In the genomic region with DNA sequence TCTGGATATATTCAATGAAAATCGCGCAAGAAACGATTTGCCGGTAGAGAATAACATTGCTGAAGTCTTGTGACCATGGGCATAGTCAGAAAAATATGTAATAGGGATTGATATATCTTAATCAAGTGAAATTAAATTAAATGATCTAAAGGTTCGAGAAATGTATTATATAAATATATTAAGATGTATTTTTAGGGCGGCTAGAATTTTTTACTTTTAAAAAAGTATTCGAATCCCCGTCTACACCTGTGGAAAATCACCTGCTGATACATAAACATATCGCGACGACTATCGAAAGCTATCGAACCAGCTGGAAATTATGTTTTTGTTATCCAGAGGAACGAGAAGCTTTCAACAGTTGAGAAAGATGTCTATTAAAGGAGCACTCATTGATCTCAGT, we compare ENCODE assay signal across 5 fruit fly cellular contexts.
TF ChIP-seq lines count a peak whose summit lies in the region.

CG13390 (minus strand) TSS at position 81 of the 400 bp plus-strand sequence.
CG17294 (plus strand) TSS at position 319 of the 400 bp plus-strand sequence.

TF ChIP-seq in whole organism, adult, 20 proteins besides CTCF, POLR2A, EP300 and RAD21 (continued from another document):
- TF ChIP-seq cic (GFP tag; optimal IDR thresholded peaks at IDR 0.05; lab: Kevin White, UChicago) (peak; percentile 93), CG7045 (GFP tag; optimal IDR thresholded peaks at IDR 0.05; lab: Kevin White, UChicago) (peak; percentile 99), toe (GFP tag; optimal IDR thresholded peaks at IDR 0.05; lab: Kevin White, UChicago) (peak; percentile 98)

TF ChIP-seq in whole organism, embryonic, 481 proteins besides CTCF, POLR2A, EP300 and RAD21 (continued from another document and continues in another):
- TF ChIP-seq Usf (GFP tag; optimal IDR thresholded peaks at IDR 0.05; lab: Kevin White, UChicago) = peak; percentile 98
- peak; percentile 96 for TF ChIP-seq CG4707 (GFP tag; optimal IDR thresholded peaks at IDR 0.05; lab: Kevin White, UChicago)
- peak; percentile 93 for TF ChIP-seq Adf1 (GFP tag; IDR thresholded peaks at IDR 0.05; lab: Robert Waterston, UW)
- TF ChIP-seq Awh (GFP tag; IDR thresholded peaks at IDR 0.05; lab: Robert Waterston, UW) = peak; percentile 100
- TF ChIP-seq CG13775 (GFP tag; optimal IDR thresholded peaks at IDR 0.05; lab: Kevin White, UChicago) = peak; percentile 99
- peak; percentile 99 for TF ChIP-seq dimm (GFP tag; IDR thresholded peaks at IDR 0.05; lab: Robert Waterston, UW)
- peak; percentile 100 for TF ChIP-seq CG17359 (tag; optimal IDR thresholded peaks at IDR 0.05; lab: Kevin White, UChicago)
- peak; percentile 89 for TF ChIP-seq tx (GFP tag; optimal IDR thresholded peaks at IDR 0.05; lab: Kevin White, UChicago)
- TF ChIP-seq Camta (GFP tag; optimal IDR thresholded peaks at IDR 0.05; lab: Kevin White, UChicago) = peak; percentile 96
- peak; percentile 100 for TF ChIP-seq dmrt99B (tag; optimal IDR thresholded peaks at IDR 0.05; lab: Kevin White, UChicago)
- peak; percentile 99 for TF ChIP-seq CG4404 (GFP tag; IDR thresholded peaks at IDR 0.05; lab: Robert Waterston, UW)
- TF ChIP-seq NFAT (GFP tag; IDR thresholded peaks at IDR 0.05; lab: Robert Waterston, UW) = peak; percentile 100
- peak; percentile 99 for TF ChIP-seq CG16815 (GFP tag; optimal IDR thresholded peaks at IDR 0.05; lab: Kevin White, UChicago)
- TF ChIP-seq Atf-2 (GFP tag; optimal IDR thresholded peaks at IDR 0.05; lab: Kevin White, UChicago) = peak; percentile 91
- TF ChIP-seq HLH4C (GFP tag; IDR thresholded peaks at IDR 0.05; lab: Robert Waterston, UW; ENCODE audit: partially characterized antibody) = peak; percentile 76
- TF ChIP-seq CG2712 (tag; optimal IDR thresholded peaks at IDR 0.05; lab: Kevin White, UChicago) = peak; percentile 100
- peak; percentile 100 for TF ChIP-seq CG32532 (GFP tag; IDR thresholded peaks at IDR 0.05; lab: Robert Waterston, UW)
- peak; percentile 99 for TF ChIP-seq kah (GFP tag; optimal IDR thresholded peaks at IDR 0.05; lab: Kevin White, UChicago)
- peak; percentile 98 for TF ChIP-seq CG5245 (GFP tag; optimal IDR thresholded peaks at IDR 0.05; lab: Kevin White, UChicago)
- TF ChIP-seq schlank (tag; optimal IDR thresholded peaks at IDR 0.05; lab: Kevin White, UChicago) = peak; percentile 98
- peak; percentile 89 for TF ChIP-seq sima (GFP tag; optimal IDR thresholded peaks at IDR 0.05; lab: Kevin White, UChicago)
- TF ChIP-seq CG2120 (GFP tag; optimal IDR thresholded peaks at IDR 0.05; lab: Kevin White, UChicago) = peak; percentile 99
- peak; percentile 100 for TF ChIP-seq CG31441 (GFP tag; IDR thresholded peaks at IDR 0.05; lab: Robert Waterston, UW)
- TF ChIP-seq CG16863 (GFP tag; optimal IDR thresholded peaks at IDR 0.05; lab: Kevin White, UChicago) = peak; percentile 92
- peak; percentile 99 for TF ChIP-seq CG10209 (GFP tag; optimal IDR thresholded peaks at IDR 0.05; lab: Kevin White, UChicago)
- TF ChIP-seq insv (GFP tag; optimal IDR thresholded peaks at IDR 0.05; lab: Kevin White, UChicago) = peak in 1 of 2 experiments; percentile 87
- peak; percentile 98 for TF ChIP-seq CG13123 (GFP tag; optimal IDR thresholded peaks at IDR 0.05; lab: Kevin White, UChicago)
- TF ChIP-seq Doc2 (GFP tag; IDR thresholded peaks at IDR 0.05; lab: Robert Waterston, UW) = peak; percentile 98
- peak; percentile 91 for TF ChIP-seq eyg (GFP tag; optimal IDR thresholded peaks at IDR 0.05; lab: Kevin White, UChicago)
- TF ChIP-seq abd-A (tag; optimal IDR thresholded peaks at IDR 0.05; lab: Kevin White, UChicago) = peak; percentile 98

TF ChIP-seq in whole organism, prepupa, 60 proteins besides CTCF, POLR2A, EP300 and RAD21 (continued from another document and continues in another):
- peak; percentile 100 for TF ChIP-seq CG3032 (tag; optimal IDR thresholded peaks at IDR 0.05; lab: Kevin White, UChicago)
- peak; percentile 97 for TF ChIP-seq fd85E (GFP tag; optimal IDR thresholded peaks at IDR 0.05; lab: Kevin White, UChicago)
- TF ChIP-seq Met (GFP tag; optimal IDR thresholded peaks at IDR 0.05; lab: Kevin White, UChicago) = peak; percentile 99
- TF ChIP-seq Eip93F (GFP tag; optimal IDR thresholded peaks at IDR 0.05; lab: Kevin White, UChicago) = peak; percentile 99
- TF ChIP-seq Eip78C (GFP tag; lab: Kevin White, UChicago) = peak; percentile 100
- TF ChIP-seq CG31627 (GFP tag; optimal IDR thresholded peaks at IDR 0.05; lab: Kevin White, UChicago) = peak; percentile 98
- TF ChIP-seq CG8119 (GFP tag; IDR thresholded peaks at IDR 0.05; lab: Robert Waterston, UW) = peak; percentile 100
- TF ChIP-seq Sox102F (GFP tag; optimal IDR thresholded peaks at IDR 0.05; lab: Kevin White, UChicago) = peak; percentile 99
- peak; percentile 99 for TF ChIP-seq Ets96B (tag; optimal IDR thresholded peaks at IDR 0.05; lab: Kevin White, UChicago)
- peak; percentile 100 for TF ChIP-seq acj6 (GFP tag; optimal IDR thresholded peaks at IDR 0.05; lab: Kevin White, UChicago)
- peak; percentile 99 for TF ChIP-seq topi (GFP tag; optimal IDR thresholded peaks at IDR 0.05; lab: Kevin White, UChicago)
- peak; percentile 99 for TF ChIP-seq CG8319 (GFP tag; optimal IDR thresholded peaks at IDR 0.05; lab: Kevin White, UChicago)
- TF ChIP-seq CG10631 (GFP tag; optimal IDR thresholded peaks at IDR 0.05; lab: Kevin White, UChicago) = peak; percentile 100
- TF ChIP-seq CG32006 (GFP tag; optimal IDR thresholded peaks at IDR 0.05; lab: Kevin White, UChicago) = peak; percentile 99
- TF ChIP-seq CG10669 (GFP tag; optimal IDR thresholded peaks at IDR 0.05; lab: Kevin White, UChicago) = peak; percentile 100
- TF ChIP-seq fd59A (GFP tag; optimal IDR thresholded peaks at IDR 0.05; lab: Kevin White, UChicago) = peak; percentile 98
- peak; percentile 45 for TF ChIP-seq Hr38 (GFP tag; optimal IDR thresholded peaks at IDR 0.05; lab: Kevin White, UChicago)
- peak; percentile 98 for TF ChIP-seq CG1621 (tag; optimal IDR thresholded peaks at IDR 0.05; lab: Kevin White, UChicago)
- TF ChIP-seq Gug (GFP tag; IDR thresholded peaks at IDR 0.05; lab: Robert Waterston, UW) = peak; percentile 99
- peak; percentile 99 to 100 for TF ChIP-seq ss (GFP tag; optimal IDR thresholded peaks at IDR 0.05; lab: Kevin White, UChicago)
- peak; percentile 95 for TF ChIP-seq fkh (GFP tag; optimal IDR thresholded peaks at IDR 0.05; lab: Kevin White, UChicago)
- TF ChIP-seq CG34406 (GFP tag; optimal IDR thresholded peaks at IDR 0.05; lab: Kevin White, UChicago) = peak; percentile 99
- peak; percentile 99 for TF ChIP-seq net (GFP tag; optimal IDR thresholded peaks at IDR 0.05; lab: Kevin White, UChicago)
- TF ChIP-seq CG8632 (GFP tag; optimal IDR thresholded peaks at IDR 0.05; lab: Kevin White, UChicago) = peak; percentile 100
- peak; percentile 100 for TF ChIP-seq CG15336 (GFP tag; IDR thresholded peaks at IDR 0.05; lab: Robert Waterston, UW)
- peak; percentile 99 for TF ChIP-seq pdm3 (GFP tag; optimal IDR thresholded peaks at IDR 0.05; lab: Kevin White, UChicago)
- peak; percentile 99 for TF ChIP-seq OdsH (GFP tag; optimal IDR thresholded peaks at IDR 0.05; lab: Kevin White, UChicago)
- peak; percentile 99 for TF ChIP-seq CG11294 (GFP tag; IDR thresholded peaks at IDR 0.05; lab: Robert Waterston, UW)
- peak; percentile 99 for TF ChIP-seq spab (GFP tag; optimal IDR thresholded peaks at IDR 0.05; lab: Kevin White, UChicago)
- TF ChIP-seq eg (GFP tag; IDR thresholded peaks at IDR 0.05; lab: Robert Waterston, UW) = peak; percentile 100
- peak; percentile 98 for TF ChIP-seq Sox15 (GFP tag; optimal IDR thresholded peaks at IDR 0.05; lab: Kevin White, UChicago)
- TF ChIP-seq esn (GFP tag; optimal IDR thresholded peaks at IDR 0.05; lab: Kevin White, UChicago) = peak; percentile 99

TF ChIP-seq in whole organism, pupa, 21 proteins besides CTCF, POLR2A, EP300 and RAD21 (continued from another document):
- TF ChIP-seq Pif1B (GFP tag; optimal IDR thresholded peaks at IDR 0.05; lab: Kevin White, UChicago) (peak; percentile 99), CG9948 (tag; optimal IDR thresholded peaks at IDR 0.05; lab: Kevin White, UChicago) (peak; percentile 100)

TF ChIP-seq in whole organism, wandering third instar larva, 38 proteins besides CTCF, POLR2A, EP300 and RAD21 (continued from another document):
- TF ChIP-seq dl (GFP tag; optimal IDR thresholded peaks at IDR 0.05; lab: Kevin White, UChicago; ENCODE audit: insufficient read depth in 1 of 2, partially characterized antibody in 2 of 2) (no peak), sage (GFP tag; optimal IDR thresholded peaks at IDR 0.05; lab: Kevin White, UChicago) (peak; percentile 98), tai (GFP tag; optimal IDR thresholded peaks at IDR 0.05; lab: Kevin White, UChicago) (no peak), Rel (GFP tag; optimal IDR thresholded peaks at IDR 0.05; lab: Kevin White, UChicago) (peak; percentile 97), Rel (tag; optimal IDR thresholded peaks at IDR 0.05; lab: Kevin White, UChicago) (peak; percentile 95), Jra (GFP tag; optimal IDR thresholded peaks at IDR 0.05; lab: Kevin White, UChicago) (peak; percentile 98), Mio (GFP tag; optimal IDR thresholded peaks at IDR 0.05; lab: Kevin White, UChicago) (peak; percentile 85), foxo (GFP tag; optimal IDR thresholded peaks at IDR 0.05; lab: Kevin White, UChicago) (peak; percentile 87 to 100), h (GFP tag; optimal IDR thresholded peaks at IDR 0.05; lab: Kevin White, UChicago) (peak; percentile 100), CG32264 (GFP tag; optimal IDR thresholded peaks at IDR 0.05; lab: Kevin White, UChicago) (peak; percentile 95)
